Fruit fly (Drosophila melanogaster): ENCODE results near the gene lft.
A peak's percentile ranks its signal among the peaks of the same experiment; 100 is the strongest.

DNA sequence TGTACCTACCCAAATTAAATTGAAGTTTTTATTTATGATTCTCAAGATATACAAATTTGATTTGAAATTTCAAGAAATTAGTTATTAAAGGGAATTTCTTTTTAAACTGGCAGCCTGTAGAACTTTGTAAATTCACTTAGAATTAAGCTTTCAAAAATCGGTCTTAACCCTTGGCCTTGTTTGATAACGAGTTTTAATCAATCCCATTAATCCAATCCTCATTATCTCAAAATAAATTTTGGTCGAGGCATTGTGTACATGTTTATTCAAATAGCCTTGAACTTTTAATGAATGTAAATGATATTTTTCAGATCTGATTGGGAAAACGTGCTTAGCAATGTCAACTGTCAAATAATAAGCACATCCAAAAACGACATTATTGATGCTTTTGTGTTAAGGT, 24.4 kb upstream of the lft start:
- TF ChIP-seq Hr96 (GFP tag; optimal IDR thresholded peaks at IDR 0.05) (no peak), Clk (GFP tag; optimal IDR thresholded peaks at IDR 0.05) (no peak), CG1620 (GFP tag; optimal IDR thresholded peaks at IDR 0.05) (no peak), cic (GFP tag; optimal IDR thresholded peaks at IDR 0.05) (no peak), kay (GFP tag; ENCODE audit: borderline replicate concordance) (peak; percentile 72), cnc (optimal IDR thresholded peaks at IDR 0.05) (no peak), CG5204 (GFP tag; optimal IDR thresholded peaks at IDR 0.05) (no peak), toe (GFP tag; optimal IDR thresholded peaks at IDR 0.05) (no peak), CG12768 (GFP tag; optimal IDR thresholded peaks at IDR 0.05) (no peak), CG7045 (GFP tag; optimal IDR thresholded peaks at IDR 0.05) (no peak), pad (GFP tag; optimal IDR thresholded peaks at IDR 0.05) (no peak), CG14711 (tag; optimal IDR thresholded peaks at IDR 0.05) (no peak)

Data from whole organism, adult.